Fruit fly (Drosophila melanogaster) whole organism, embryonic: ENCODE data around the gene spn-E.

ENCODE experiments used
- Adf1 ChIP-seq: fragments of 200-800 bp; sonication (Bioruptor generic); IDR thresholded peaks from 2 replicates; pipeline ENCODE4 v1.3.6; 2022; ENCODE audit warnings: missing biosample characterization, missing genetic modification characterization
- Atf3 ChIP-seq: fragments of 200-800 bp; sonication (Bioruptor generic); optimal IDR thresholded peaks from 3 replicates; lab custom pipeline; 2016; ENCODE audit warnings: missing biosample characterization, missing genetic modification characterization
- CG10321 ChIP-seq: fragments of 200-800 bp; sonication (Bioruptor generic); IDR thresholded peaks from 2 replicates; pipeline ENCODE4 v1.3.6; 2022; ENCODE audit warnings: missing biosample characterization, missing genetic modification characterization
- CG12155 ChIP-seq: fragments of 200-800 bp; sonication (Bioruptor generic); optimal IDR thresholded peaks from 3 replicates; lab custom pipeline; 2016; ENCODE audit warnings: missing biosample characterization, missing genetic modification characterization
- CG13624 ChIP-seq: fragments of 200-800 bp; sonication (Bioruptor generic); optimal IDR thresholded peaks from 2 replicates; lab custom pipeline; 2016; ENCODE audit warnings: missing biosample characterization, missing genetic modification characterization
- CG13775 ChIP-seq: fragments of 200-800 bp; sonication (Bioruptor generic); optimal IDR thresholded peaks from 3 replicates; lab custom pipeline; 2017; ENCODE audit warnings: missing biosample characterization, mild to moderate bottlenecking, missing genetic modification characterization
- CG17361 ChIP-seq: fragments of 200-800 bp; sonication (Bioruptor generic); IDR thresholded peaks from 3 replicates; pipeline ENCODE4 v1.3.6; 2022; ENCODE audit warnings: missing biosample characterization, missing genetic modification characterization
- CG17912 ChIP-seq: fragments of 200-800 bp; sonication (Bioruptor generic); optimal IDR thresholded peaks from 2 replicates; lab custom pipeline; 2018; ENCODE audit warnings: missing biosample characterization, mild to moderate bottlenecking, missing genetic modification characterization
- CG3065 ChIP-seq: fragments of 200-800 bp; sonication (Bioruptor generic); optimal IDR thresholded peaks from 2 replicates; lab custom pipeline; 2016; ENCODE audit warnings: missing biosample characterization, missing genetic modification characterization
- CG31224 ChIP-seq: fragments of 200-800 bp; sonication (Bioruptor generic); IDR thresholded peaks from 2 replicates; pipeline ENCODE4 v1.3.6; 2022; ENCODE audit warnings: missing biosample characterization, missing genetic modification characterization
- CG31388 ChIP-seq: fragments of 200-800 bp; sonication (Bioruptor generic); optimal IDR thresholded peaks from 2 replicates; lab custom pipeline; 2016; ENCODE audit warnings: missing biosample characterization, missing genetic modification characterization
- CG32772 ChIP-seq: fragments of 200-800 bp; sonication (Bioruptor generic); IDR thresholded peaks from 2 replicates; pipeline ENCODE4 v1.3.6; 2022; ENCODE audit warnings: missing biosample characterization, missing genetic modification characterization
- CG3281 ChIP-seq: fragments of 200-800 bp; sonication (Bioruptor generic); optimal IDR thresholded peaks from 3 replicates; lab custom pipeline; 2017; ENCODE audit warnings: missing biosample characterization, mild to moderate bottlenecking, missing genetic modification characterization
- CG42726 ChIP-seq: fragments of 200-800 bp; sonication (Bioruptor generic); IDR thresholded peaks from 2 replicates; pipeline ENCODE4 v1.3.6; 2022; ENCODE audit warnings: missing biosample characterization, missing genetic modification characterization; ENCODE audit not compliant: partially characterized antibody
- CG4854 ChIP-seq: fragments of 200-800 bp; sonication (Bioruptor generic); optimal IDR thresholded peaks from 2 replicates; lab custom pipeline; 2016; ENCODE audit warnings: missing biosample characterization, missing genetic modification characterization, inconsistent platforms
- CG5953 ChIP-seq: fragments of 200-800 bp; sonication (Bioruptor generic); IDR thresholded peaks from 2 replicates; pipeline ENCODE4 v1.3.6; 2022; ENCODE audit warnings: missing biosample characterization, missing genetic modification characterization
- CG6854 ChIP-seq: fragments of 200-800 bp; sonication (Bioruptor generic); optimal IDR thresholded peaks from 3 replicates; lab custom pipeline; 2017; ENCODE audit warnings: missing biosample characterization, mild to moderate bottlenecking, missing genetic modification characterization
- CG9437 ChIP-seq: fragments of 200-800 bp; sonication (Bioruptor generic); optimal IDR thresholded peaks from 2 replicates; lab custom pipeline; 2018; ENCODE audit warnings: missing biosample characterization, mild to moderate bottlenecking, missing genetic modification characterization
- CG9797 ChIP-seq: fragments of 200-800 bp; sonication (Bioruptor generic); optimal IDR thresholded peaks from 3 replicates; lab custom pipeline; 2018; ENCODE audit warnings: missing biosample characterization, mild to moderate bottlenecking, missing genetic modification characterization
- CG9876 ChIP-seq: fragments of 200-800 bp; sonication (Bioruptor generic); optimal IDR thresholded peaks from 2 replicates; lab custom pipeline; 2016; ENCODE audit warnings: missing biosample characterization, missing genetic modification characterization
- Camta ChIP-seq: fragments of 200-800 bp; sonication (Bioruptor generic); optimal IDR thresholded peaks from 2 replicates; lab custom pipeline; 2016; ENCODE audit warnings: missing biosample characterization, missing genetic modification characterization
- Dip3 ChIP-seq: fragments of 200-800 bp; sonication (Bioruptor generic); optimal IDR thresholded peaks from 3 replicates; lab custom pipeline; 2016; ENCODE audit warnings: missing biosample characterization, missing genetic modification characterization
- E2f1 ChIP-seq: fragments of 200-800 bp; sonication (Bioruptor generic); IDR thresholded peaks from 2 replicates; pipeline ENCODE4 v1.3.6; 2022; ENCODE audit warnings: missing biosample characterization, missing genetic modification characterization
- Elba2 ChIP-seq: fragments of 200-800 bp; sonication (Bioruptor generic); optimal IDR thresholded peaks from 3 replicates; lab custom pipeline; 2016; ENCODE audit warnings: missing biosample characterization, missing genetic modification characterization
- Fer1 ChIP-seq: fragments of 200-800 bp; sonication (Bioruptor generic); optimal IDR thresholded peaks from 2 replicates; lab custom pipeline; 2017; ENCODE audit warnings: missing biosample characterization, mild to moderate bottlenecking, missing genetic modification characterization
- HLH3B ChIP-seq: fragments of 200-800 bp; sonication (Bioruptor generic); IDR thresholded peaks from 2 replicates; pipeline ENCODE4 v1.3.6; 2022; ENCODE audit warnings: missing biosample characterization, missing genetic modification characterization
- Jarid2 ChIP-seq: fragments of 200-800 bp; sonication (Bioruptor generic); optimal IDR thresholded peaks from 3 replicates; lab custom pipeline; 2017; ENCODE audit warnings: mild to moderate bottlenecking, missing biosample characterization, missing genetic modification reagents, missing genetic modification characterization
- NK7.1 ChIP-seq: fragments of 200-800 bp; sonication (Bioruptor generic); optimal IDR thresholded peaks from 3 replicates; lab custom pipeline; 2016; ENCODE audit warnings: missing biosample characterization, missing genetic modification characterization
- Opbp ChIP-seq: fragments of 200-800 bp; sonication (Bioruptor generic); IDR thresholded peaks from 3 replicates; pipeline ENCODE4 v1.3.6; 2022; ENCODE audit warnings: missing biosample characterization, missing genetic modification characterization; ENCODE audit not compliant: partially characterized antibody
- Usf ChIP-seq: fragments of 200-800 bp; sonication (Bioruptor generic); optimal IDR thresholded peaks from 2 replicates; lab custom pipeline; 2017; ENCODE audit warnings: missing genotype, missing biosample characterization, missing genetic modification characterization
- YL-1 ChIP-seq: fragments of 200-800 bp; sonication (Bioruptor generic); optimal IDR thresholded peaks from 3 replicates; lab custom pipeline; 2017; ENCODE audit warnings: missing biosample characterization, mild to moderate bottlenecking, missing genetic modification characterization
- amos ChIP-seq: fragments of 200-800 bp; sonication (Bioruptor generic); IDR thresholded peaks from 2 replicates; pipeline ENCODE4 v1.3.6; 2022; ENCODE audit warnings: missing biosample characterization, missing genetic modification characterization; ENCODE audit not compliant: partially characterized antibody
- ato ChIP-seq: fragments of 200-800 bp; sonication (Bioruptor generic); IDR thresholded peaks from 2 replicates; pipeline ENCODE4 v1.3.6; 2022; ENCODE audit warnings: missing biosample characterization, missing genetic modification characterization; ENCODE audit not compliant: partially characterized antibody
- bab2 ChIP-seq: fragments of 200-800 bp; sonication (Bioruptor generic); optimal IDR thresholded peaks from 2 replicates; lab custom pipeline; 2016; ENCODE audit warnings: missing biosample characterization, missing genetic modification characterization
- bsh ChIP-seq, 2 experiments: fragments of 200-800 bp; sonication (Bioruptor generic); optimal IDR thresholded peaks; 2 replicates each; lab custom pipeline; 2017 to 2018; ENCODE audit warnings: mild to moderate bottlenecking in 2 of 2, missing biosample characterization in 2 of 2, missing genetic modification characterization in 2 of 2, moderate library complexity in 1 of 2
- chm ChIP-seq: fragments of 200-800 bp; sonication (Bioruptor generic); IDR thresholded peaks from 2 replicates; pipeline ENCODE4 v1.3.6; 2022; ENCODE audit warnings: missing biosample characterization, missing genetic modification characterization
- da ChIP-seq: fragments of 200-800 bp; sonication (Bioruptor generic); optimal IDR thresholded peaks from 2 replicates; lab custom pipeline; 2016; ENCODE audit warnings: missing biosample characterization, missing genetic modification characterization
- eyg ChIP-seq: fragments of 200-800 bp; sonication (Bioruptor generic); optimal IDR thresholded peaks from 3 replicates; lab custom pipeline; 2016; ENCODE audit warnings: missing biosample characterization, missing genetic modification characterization
- fd64A ChIP-seq: fragments of 200-800 bp; sonication (Bioruptor generic); optimal IDR thresholded peaks from 3 replicates; lab custom pipeline; 2018; ENCODE audit warnings: missing biosample characterization, mild to moderate bottlenecking, missing genetic modification characterization
- ftz-f1 ChIP-seq: fragments of 200-800 bp; sonication (Bioruptor generic); optimal IDR thresholded peaks from 2 replicates; lab custom pipeline; 2016; ENCODE audit warnings: missing biosample characterization, missing genetic modification characterization
- grn ChIP-seq: fragments of 200-800 bp; sonication (Bioruptor generic); optimal IDR thresholded peaks from 3 replicates; lab custom pipeline; 2017; ENCODE audit warnings: missing biosample characterization, missing genetic modification characterization
- hkb ChIP-seq, 2 experiments: fragments of 200-800 bp in 1 of 2; fragments of >200 bp in 1 of 2; sonication (Bioruptor generic) in 1 of 2; IDR thresholded peaks in 1 of 2; optimal IDR thresholded peaks in 1 of 2; 2 replicates each; pipeline versions ENCODE4 v1.3.6 to Lab custom; 2017 to 2022; ENCODE audit warnings: missing biosample characterization in 1 of 2, missing genetic modification characterization in 1 of 2
- kah ChIP-seq: fragments of 200-800 bp; sonication (Bioruptor generic); optimal IDR thresholded peaks from 2 replicates; lab custom pipeline; 2018; ENCODE audit warnings: missing biosample characterization, mild to moderate bottlenecking, missing genetic modification characterization
- lola ChIP-seq, 3 experiments: fragments of >200 bp in 2 of 3; fragments of 200-800 bp in 1 of 3; sonication (Bioruptor generic) in 1 of 3; optimal IDR thresholded peaks; 2 replicates each; lab custom pipeline; 2017 to 2019; ENCODE audit warnings: missing biosample characterization in 3 of 3, missing genetic modification characterization in 3 of 3, mild to moderate bottlenecking in 1 of 3, moderate library complexity in 1 of 3
- mirr ChIP-seq: fragments of 200-800 bp; sonication (Bioruptor generic); optimal IDR thresholded peaks from 3 replicates; lab custom pipeline; 2018; ENCODE audit warnings: missing biosample characterization, mild to moderate bottlenecking, missing genetic modification characterization
- onecut ChIP-seq: fragments of 200-800 bp; sonication (Bioruptor generic); IDR thresholded peaks from 2 replicates; pipeline ENCODE4 v1.3.6; 2022; ENCODE audit warnings: missing biosample characterization, missing genetic modification characterization
- sob ChIP-seq: fragments of 200-800 bp; sonication (Bioruptor generic); IDR thresholded peaks from 2 replicates; pipeline ENCODE4 v1.3.6; 2022; ENCODE audit warnings: missing biosample characterization, missing genetic modification characterization
- sug ChIP-seq: fragments of 200-800 bp; optimal IDR thresholded peaks from 2 replicates; lab custom pipeline; 2019; ENCODE audit warnings: missing biosample characterization, mild to moderate bottlenecking, missing genetic modification characterization, moderate library complexity
- zen ChIP-seq: fragments of 200-800 bp; sonication (Bioruptor generic); optimal IDR thresholded peaks from 3 replicates; lab custom pipeline; 2018; ENCODE audit warnings: missing biosample characterization, mild to moderate bottlenecking, missing genetic modification characterization, moderate library complexity

spn-E gene

DNA sequence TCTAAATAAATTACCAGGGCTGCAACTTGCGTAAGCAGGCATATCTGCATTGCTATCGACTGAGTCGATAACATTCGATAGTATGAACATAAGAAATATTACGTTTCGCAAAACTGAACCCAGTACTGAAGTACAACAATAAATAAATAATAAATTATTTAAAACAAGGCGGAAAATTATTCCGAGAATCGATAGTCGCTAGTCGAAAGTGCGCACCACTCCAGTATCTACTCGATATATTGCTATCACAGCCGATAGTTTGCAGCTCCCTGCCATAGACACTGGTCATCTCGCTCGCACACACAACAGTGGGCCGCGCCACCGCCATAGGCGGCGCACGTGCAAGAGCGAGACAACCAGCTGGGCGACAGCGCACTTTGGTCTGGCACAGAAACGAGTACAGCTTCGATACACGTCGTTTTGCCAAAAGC, 43.8 kb upstream of the spn-E start, which contains the start of gene nsl1 (continued):
- TF ChIP-seq YL-1 = peak; percentile 94
- TF ChIP-seq NK7.1 (GFP tag; lab: Kevin White, UChicago) = no peak
- peak; percentile 39 for TF ChIP-seq Fer1 (GFP tag; lab: Kevin White, UChicago)
- TF ChIP-seq CG32772 (GFP tag; lab: Robert Waterston, UW) = peak; percentile 41; the same call in 1 of the 2 replicates
- TF ChIP-seq eyg (GFP tag; lab: Kevin White, UChicago) = no peak
- TF ChIP-seq kah (GFP tag; lab: Kevin White, UChicago) = no peak
- peak; percentile 96 for TF ChIP-seq Opbp (GFP tag; lab: Robert Waterston, UW)
- no peak for TF ChIP-seq grn (GFP tag; lab: Kevin White, UChicago)
- peak; percentile 67 for TF ChIP-seq hkb (optimal IDR thresholded peaks at IDR 0.05; lab: Kevin White, UChicago)
- TF ChIP-seq hkb (GFP tag; IDR thresholded peaks at IDR 0.05; lab: Robert Waterston, UW) = 0 out of 2 replicates have a peak, but pooled peaks have one; percentile 11
- TF ChIP-seq CG31224 (GFP tag; lab: Robert Waterston, UW) = no peak
- peak; percentile 33 for TF ChIP-seq CG3281
- TF ChIP-seq onecut (GFP tag; lab: Robert Waterston, UW) = peak; percentile 14; the same call in 1 of the 2 replicates
- no peak for TF ChIP-seq CG5953 (GFP tag; lab: Robert Waterston, UW)
- peak; percentile 44; the same call in 2 of the 3 replicates for TF ChIP-seq CG17361 (GFP tag; lab: Robert Waterston, UW)
- TF ChIP-seq ftz-f1 (GFP tag; lab: Kevin White, UChicago) = peak; percentile 44
- TF ChIP-seq sug (tag; lab: Kevin White, UChicago) = peak; percentile 61
- TF ChIP-seq CG4854 (GFP tag; lab: Kevin White, UChicago) = no peak
- TF ChIP-seq CG12155 (GFP tag; lab: Kevin White, UChicago) = peak; percentile 97
- no peak for TF ChIP-seq CG6854 (GFP tag; lab: Kevin White, UChicago)
- TF ChIP-seq CG31388 (GFP tag; lab: Kevin White, UChicago) = no peak
- no peak for TF ChIP-seq fd64A
- TF ChIP-seq Elba2 (GFP tag; lab: Kevin White, UChicago) = peak; percentile 19
- peak; percentile 40 for TF ChIP-seq CG13624 (GFP tag; lab: Kevin White, UChicago)
- TF ChIP-seq sob = peak; percentile 48
- no peak for TF ChIP-seq CG17912 (GFP tag; lab: Kevin White, UChicago)
- TF ChIP-seq zen = peak; percentile 72
- no peak for TF ChIP-seq Dip3 (GFP tag; lab: Kevin White, UChicago)
- no peak for TF ChIP-seq HLH3B
- peak; percentile 94 for TF ChIP-seq CG42726 (GFP tag; lab: Robert Waterston, UW)
- no peak for TF ChIP-seq CG9876 (GFP tag; lab: Kevin White, UChicago)
- peak; percentile 93 for TF ChIP-seq ato
- no peak; the same call in 1 of the 2 replicates for TF ChIP-seq chm (GFP tag; lab: Robert Waterston, UW)
- peak; percentile 97 for TF ChIP-seq amos (GFP tag; lab: Robert Waterston, UW)
- TF ChIP-seq Adf1 (GFP tag; lab: Robert Waterston, UW) = peak; percentile 81
- TF ChIP-seq CG9437 (GFP tag; lab: Kevin White, UChicago) = peak; percentile 64
- TF ChIP-seq lola (GFP tag; optimal IDR thresholded peaks at IDR 0.05; lab: Kevin White, UChicago) = peak in 1 of 3 experiments; percentile 25
- TF ChIP-seq CG10321 (GFP tag; lab: Robert Waterston, UW) = peak; percentile 99
- TF ChIP-seq Atf3 (GFP tag; lab: Kevin White, UChicago) = no peak
- TF ChIP-seq Usf (GFP tag; lab: Kevin White, UChicago) = no peak
- TF ChIP-seq da (GFP tag; lab: Kevin White, UChicago) = no peak
- no peak for TF ChIP-seq Jarid2
- peak; percentile 48 for TF ChIP-seq bab2
- TF ChIP-seq CG3065 (GFP tag; lab: Kevin White, UChicago) = peak; percentile 16
- peak in 1 of 2 experiments; percentile 31 for TF ChIP-seq bsh (GFP tag; optimal IDR thresholded peaks at IDR 0.05; lab: Kevin White, UChicago)
- TF ChIP-seq CG9797 (GFP tag; lab: Kevin White, UChicago) = peak; percentile 54
- peak; percentile 48 for TF ChIP-seq E2f1 (GFP tag; lab: Robert Waterston, UW)
- TF ChIP-seq CG13775 (GFP tag; lab: Kevin White, UChicago) = peak; percentile 33
- no peak for TF ChIP-seq Camta (GFP tag; lab: Kevin White, UChicago)
- peak; percentile 33 for TF ChIP-seq mirr (GFP tag; lab: Kevin White, UChicago)
